Worm (Caenorhabditis elegans) whole organism, young adult: ENCODE data around the gene F53F4.11.

Experiments used
- F22D6.2 ChIP-seq: sonication (generic microtip); optimal IDR thresholded peaks from 2 replicates; lab custom pipeline; 2016; ENCODE audit warnings: mild to moderate bottlenecking, missing genetic modification characterization, missing compliant biosample characterization
- attf-5 ChIP-seq: fragments of 200-800 bp; sonication (Bioruptor generic); optimal IDR thresholded peaks from 2 replicates; lab custom pipeline; 2018; ENCODE audit warnings: mild to moderate bottlenecking, missing genetic modification characterization, missing compliant biosample characterization
- bed-1 ChIP-seq: fragments of 200-800 bp; sonication (Bioruptor generic); IDR thresholded peaks from 2 replicates; pipeline ENCODE4 v1.3.6; 2022; ENCODE audit warnings: missing genetic modification reagents, missing genetic modification characterization, missing compliant biosample characterization
- him-1 ChIP-seq: sonication (generic microtip); optimal IDR thresholded peaks from 2 replicates; lab custom pipeline; 2016; ENCODE audit warnings: missing genotype, missing genetic modification reagents, missing genetic modification characterization, missing compliant biosample characterization
- lag-1 ChIP-seq: fragments of 200-800 bp; sonication (Bioruptor generic); IDR thresholded peaks from 2 replicates; pipeline ENCODE4 v1.3.6; 2022; ENCODE audit warnings: missing genetic modification reagents, missing genetic modification characterization, missing compliant biosample characterization
- lin-54 ChIP-seq: fragments of 200-800 bp; sonication (Bioruptor generic); optimal IDR thresholded peaks from 2 replicates; lab custom pipeline; 2018; ENCODE audit warnings: mild to moderate bottlenecking, missing genetic modification characterization, missing compliant biosample characterization
- nfya-1 ChIP-seq: sonication (generic microtip); optimal IDR thresholded peaks from 2 replicates; lab custom pipeline; 2017; ENCODE audit warnings: antibody characterized with exemption, missing compliant biosample characterization, missing genetic modification characterization, borderline replicate concordance; ENCODE audit not compliant: insufficient read depth
- nhr-80 ChIP-seq: sonication (generic microtip); optimal IDR thresholded peaks from 2 replicates; lab custom pipeline; 2016; ENCODE audit warnings: missing genetic modification characterization, missing compliant biosample characterization
- rec-8 ChIP-seq, 2 experiments: sonication (generic microtip); optimal IDR thresholded peaks; 2 replicates each; lab custom pipeline; 2016; ENCODE audit warnings: mild to moderate bottlenecking in 2 of 2, missing genetic modification characterization in 2 of 2, missing genetic modification reagents in 2 of 2, missing genotype in 2 of 2, missing biosample characterization in 1 of 2, missing compliant biosample characterization in 1 of 2, moderate library complexity in 1 of 2
- tbp1 ChIP-seq: fragments of 200-800 bp; sonication (Bioruptor generic); optimal IDR thresholded peaks from 2 replicates; lab custom pipeline; 2018; ENCODE audit warnings: mild to moderate bottlenecking, missing genetic modification characterization, missing compliant biosample characterization
- tlf-1 ChIP-seq: fragments of 200-800 bp; sonication (Bioruptor generic); optimal IDR thresholded peaks from 2 replicates; lab custom pipeline; 2018; ENCODE audit warnings: mild to moderate bottlenecking, missing genetic modification characterization, missing compliant biosample characterization
- unc-62 ChIP-seq: fragments of 150-350 bp; optimal IDR thresholded peaks from 2 replicates; lab custom pipeline; 2014; ENCODE audit warnings: missing biosample characterization, missing genetic modification reagents, missing genetic modification characterization

- TF ChIP-seq nhr-80 (no peak), tlf-1 (GFP tag; lab: Kevin White, UChicago) (no peak), nfya-1 (tag; lab: Kevin White, UChicago) (no peak), unc-62 (GFP tag; lab: Kevin White, UChicago) (no peak), tbp1 (GFP tag; lab: Kevin White, UChicago) (no peak), lin-54 (GFP tag; lab: Kevin White, UChicago) (no peak), F22D6.2 (tag; lab: Kevin White, UChicago) (no peak), rec-8 (tag; optimal IDR thresholded peaks at IDR 0.05; lab: Kevin White, UChicago) (no peak), bed-1 (GFP tag; lab: Robert Waterston, UW) (no peak), lag-1 (no peak), him-1 (tag; lab: Kevin White, UChicago) (no peak), attf-5 (no peak)
These were observed 42.1 kb upstream of the F53F4.11 start for ce11 chrV:13666460-13666859.
